Worm (Caenorhabditis elegans) whole organism, L2 larva: Measurements from ENCODE around the gene skpo-3.

Experiments used
- elt-3 ChIP-seq: sonication (generic microtip); optimal IDR thresholded peaks from 2 replicates; lab custom pipeline; 2017; ENCODE audit warnings: missing biosample characterization, missing genetic modification characterization
- lin-13 ChIP-seq: fragments of 150-350 bp; optimal IDR thresholded peaks from 2 replicates; lab custom pipeline; 2014; ENCODE audit warnings: missing biosample characterization, missing genetic modification reagents, missing genetic modification characterization
- nhr-237 ChIP-seq: fragments of 150-350 bp; optimal IDR thresholded peaks from 2 replicates; lab custom pipeline; 2014; ENCODE audit warnings: missing biosample characterization, missing genetic modification characterization

DNA sequence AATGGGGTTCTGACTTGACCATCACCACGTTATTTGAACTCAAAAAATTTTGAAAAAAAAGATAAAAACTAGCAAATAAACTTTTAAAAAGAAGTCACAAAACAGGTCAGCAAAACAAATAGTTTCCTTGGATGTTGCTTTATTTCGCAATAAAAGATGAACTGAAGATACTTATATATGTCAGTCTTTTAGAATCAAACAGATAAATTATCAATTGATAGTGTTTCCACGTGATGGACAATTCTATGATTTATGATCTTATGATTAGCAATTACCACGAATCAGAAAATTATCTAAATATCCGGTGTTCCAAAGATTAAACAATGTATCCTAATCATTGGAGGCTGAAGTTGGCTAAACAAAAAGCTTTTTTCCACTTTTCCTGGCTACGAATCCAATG is 42.0 kb downstream of the skpo-3 start:
- TF ChIP-seq lin-13 (GFP tag; lab: Kevin White, UChicago) (no peak), elt-3 (tag; lab: Kevin White, UChicago) (no peak), nhr-237 (tag; lab: Kevin White, UChicago) (no peak)
